Worm (Caenorhabditis elegans) whole organism, L4 larva: ENCODE data around the gene nhr-117.

Experiments
- R02D3.7 ChIP-seq: fragments of 150-350 bp; sonication (generic microtip); optimal IDR thresholded peaks from 3 replicates; lab custom pipeline; 2014; ENCODE audit warnings: missing biosample characterization, missing genetic modification characterization
- aly-2 ChIP-seq: sonication (generic microtip); optimal IDR thresholded peaks from 2 replicates; lab custom pipeline; 2018; ENCODE audit warnings: missing biosample characterization, missing genetic modification characterization
- daf-16 ChIP-seq, 3 experiments: sonication (generic microtip); optimal IDR thresholded peaks; 2 replicates each; lab custom pipeline; 2016 to 2017; ENCODE audit warnings: missing genetic modification characterization in 3 of 3, missing genetic modification reagents in 3 of 3, mild to moderate bottlenecking in 2 of 3, missing compliant biosample characterization in 2 of 3, missing biosample characterization in 1 of 3, moderate library complexity in 1 of 3
- dmd-9 ChIP-seq: fragments of 200-800 bp; sonication (Bioruptor generic); IDR thresholded peaks from 2 replicates; pipeline ENCODE4 v1.3.6; 2022; ENCODE audit warnings: missing genetic modification reagents, missing genetic modification characterization, missing compliant biosample characterization
- dpl-1 ChIP-seq: fragments of 150-350 bp; optimal IDR thresholded peaks from 2 replicates; lab custom pipeline; 2014; ENCODE audit warnings: missing biosample characterization, missing genetic modification reagents, missing genetic modification characterization
- egl-27 ChIP-seq: sonication (generic microtip); optimal IDR thresholded peaks from 3 replicates; lab custom pipeline; 2017; ENCODE audit warnings: missing biosample characterization, missing genetic modification reagents, missing genetic modification characterization
- nhr-10 ChIP-seq: fragments of 150-350 bp; optimal IDR thresholded peaks from 2 replicates; lab custom pipeline; 2014; ENCODE audit warnings: missing biosample characterization, missing genetic modification characterization
- nhr-11 ChIP-seq: fragments of 150-350 bp; optimal IDR thresholded peaks from 2 replicates; lab custom pipeline; 2014; ENCODE audit warnings: missing biosample characterization, missing genetic modification characterization
- nhr-28 ChIP-seq: fragments of 150-350 bp; optimal IDR thresholded peaks from 2 replicates; lab custom pipeline; 2014; ENCODE audit warnings: missing biosample characterization, missing genetic modification characterization
- nhr-76 ChIP-seq: fragments of 150-350 bp; optimal IDR thresholded peaks from 2 replicates; lab custom pipeline; 2014; ENCODE audit warnings: missing biosample characterization, missing genetic modification characterization
- pqm-1 ChIP-seq: sonication (generic microtip); optimal IDR thresholded peaks from 2 replicates; lab custom pipeline; 2017; ENCODE audit warnings: missing biosample characterization, missing genetic modification characterization
- unc-39 ChIP-seq: sonication (generic microtip); optimal IDR thresholded peaks from 2 replicates; lab custom pipeline; 2017; ENCODE audit warnings: missing biosample characterization, missing genetic modification characterization

DNA sequence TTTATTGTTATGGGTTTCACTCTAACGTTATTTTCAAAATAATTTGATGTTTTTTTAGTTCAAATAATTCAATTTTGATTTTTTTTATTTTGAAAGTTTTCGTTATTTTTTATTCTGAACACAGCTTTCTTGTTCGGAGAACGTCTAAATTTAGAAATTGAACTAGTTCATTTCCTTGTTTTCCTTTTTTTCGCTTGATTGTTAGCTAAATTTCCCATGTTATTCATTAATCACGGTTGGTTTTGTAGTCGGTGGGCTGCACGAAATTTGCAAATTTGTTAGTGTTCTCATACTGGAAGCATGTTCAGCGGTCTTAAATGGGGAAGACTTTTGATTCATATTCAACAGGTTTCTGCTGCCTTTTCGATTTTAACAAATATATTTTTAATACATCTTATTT is 14.5 kb upstream of the nhr-117 start, which contains the start of gene str-222:
- TF ChIP-seq pqm-1 (tag; lab: Kevin White, UChicago) (no peak), dpl-1 (GFP tag; lab: Kevin White, UChicago) (no peak), nhr-11 (no peak), dmd-9 (GFP tag; lab: Robert Waterston, UW) (no peak), nhr-76 (no peak), nhr-10 (tag; lab: Kevin White, UChicago) (no peak), nhr-28 (no peak), R02D3.7 (tag; lab: Kevin White, UChicago) (no peak), aly-2 (tag; lab: Kevin White, UChicago) (no peak), unc-39 (tag; lab: Kevin White, UChicago) (no peak), egl-27 (no peak), daf-16 (GFP tag; optimal IDR thresholded peaks at IDR 0.05; lab: Kevin White, UChicago) (no peak), daf-16 (tag; optimal IDR thresholded peaks at IDR 0.05; lab: Kevin White, UChicago) (no peak)
